Worm (Caenorhabditis elegans) whole organism, early embryonic: Measurements from ENCODE around the gene Y54G2A.45.
"Not testable (repeated sequence)": the region's sequence is repeated elsewhere in the genome, so short reads cannot be mapped to it uniquely, and the experiment has no call there.

ENCODE experiments used
- B0310.2 ChIP-seq: sonication (generic microtip); optimal IDR thresholded peaks from 2 replicates; lab custom pipeline; 2016; ENCODE audit warnings: mild to moderate bottlenecking, missing genetic modification characterization, missing compliant biosample characterization
- F13C5.2 ChIP-seq: sonication (generic microtip); optimal IDR thresholded peaks from 2 replicates; lab custom pipeline; 2017; ENCODE audit warnings: mild to moderate bottlenecking, missing genetic modification characterization, inconsistent platforms, missing compliant biosample characterization
- ama-1 ChIP-seq: fragments of 150-350 bp; optimal IDR thresholded peaks from 2 replicates; lab custom pipeline; 2014
- hmbx-1 ChIP-seq: sonication (generic microtip); optimal IDR thresholded peaks from 2 replicates; lab custom pipeline; 2016; ENCODE audit warnings: mild to moderate bottlenecking, missing genetic modification characterization, missing compliant biosample characterization
- hnd-1 ChIP-seq: sonication (generic microtip); optimal IDR thresholded peaks from 2 replicates; lab custom pipeline; 2016; ENCODE audit warnings: missing genetic modification characterization, missing compliant biosample characterization
- tbx-11 ChIP-seq: fragments of 200-800 bp; sonication (Bioruptor generic); IDR thresholded peaks from 2 replicates; pipeline ENCODE4 v1.3.6; 2022; ENCODE audit warnings: missing genetic modification characterization, missing compliant biosample characterization

DNA sequence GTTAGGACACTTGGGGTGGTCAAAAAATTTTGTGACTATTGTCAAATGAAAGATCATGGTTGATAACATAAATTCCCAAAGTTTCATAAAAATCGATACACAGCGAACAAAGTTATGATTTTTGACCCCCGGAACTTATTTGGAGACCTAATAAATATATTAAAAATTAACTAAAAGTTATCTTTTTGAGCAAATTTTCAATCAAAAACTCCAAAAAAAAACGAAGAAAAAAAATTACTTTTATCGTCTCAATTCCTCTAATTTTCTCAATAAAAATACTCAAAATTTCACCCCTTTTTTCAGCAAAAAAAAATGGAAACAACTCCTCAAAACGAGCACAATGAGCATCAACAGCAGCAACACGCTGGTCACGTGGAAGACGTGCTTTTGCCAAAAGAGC lies 17.3 kb upstream of the Y54G2A.45 start, which contains the start of gene atln-1:
- not testable (repeated sequence) for TF ChIP-seq B0310.2 (tag; lab: Kevin White, UChicago); ama-1; tbx-11 (GFP tag; lab: Robert Waterston, UW); hnd-1 (tag; lab: Kevin White, UChicago); hmbx-1 (tag; lab: Kevin White, UChicago); F13C5.2 (tag; lab: Kevin White, UChicago)
